Worm (Caenorhabditis elegans): Measurements from ENCODE around the gene Y25C1A.7.

DNA sequence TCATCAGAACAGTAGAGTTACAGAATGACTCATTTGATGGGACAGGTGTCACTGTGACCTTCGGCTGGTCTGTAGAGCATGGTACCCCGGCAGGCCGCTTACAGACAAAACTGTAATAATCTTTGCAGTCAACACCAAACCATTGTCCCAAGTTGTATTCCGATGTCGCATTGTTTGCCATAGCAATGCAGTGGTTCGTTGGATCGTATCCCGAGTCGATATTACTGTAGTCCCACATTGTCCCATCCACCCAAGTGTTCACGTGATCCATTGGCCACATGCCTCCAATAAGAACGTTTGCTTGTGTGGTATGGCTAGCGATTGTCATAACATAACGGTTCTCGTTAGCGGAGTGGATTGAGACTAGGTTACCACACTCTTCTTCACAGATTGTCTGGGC, 50.0 kb downstream of the Y25C1A.7 start:
- no peak for TF ChIP-seq drap-1 (GFP tag; optimal IDR thresholded peaks at IDR 0.05)
- TF ChIP-seq snpc-4 (tag; optimal IDR thresholded peaks at IDR 0.05): no peak
- no peak for TF ChIP-seq ceh-39 (tag; optimal IDR thresholded peaks at IDR 0.05)
- TF ChIP-seq M03D4.4 (tag; optimal IDR thresholded peaks at IDR 0.05): no peak
- no peak for TF ChIP-seq mep-1 (tag; optimal IDR thresholded peaks at IDR 0.05)
- TF ChIP-seq nhr-76 (tag; optimal IDR thresholded peaks at IDR 0.05): no peak
- no peak for TF ChIP-seq elt-1 (tag; optimal IDR thresholded peaks at IDR 0.05; ENCODE audit: borderline replicate concordance, insufficient read depth)
- no peak for TF ChIP-seq unc-62 (GFP tag; optimal IDR thresholded peaks at IDR 0.05)
- TF ChIP-seq pha-4 (tag; optimal IDR thresholded peaks at IDR 0.05): no peak
- TF ChIP-seq nhr-28 (tag; optimal IDR thresholded peaks at IDR 0.05): no peak
- no peak for TF ChIP-seq unc-39 (tag; optimal IDR thresholded peaks at IDR 0.05)

Data from whole organism, mixed stage, embryonic.